Worm (Caenorhabditis elegans) whole organism, mixed stage, embryonic: ENCODE results near the gene srw-123.
"Not testable (repeated sequence)": the region's sequence is repeated elsewhere in the genome, so short reads cannot be mapped to it uniquely, and the experiment has no call there.

Experiments used
- M03D4.4 ChIP-seq: sonication (generic microtip); optimal IDR thresholded peaks from 2 replicates; lab custom pipeline; 2017; ENCODE audit warnings: mild to moderate bottlenecking, missing genetic modification characterization, missing compliant biosample characterization
- bed-3 ChIP-seq: fragments of 200-800 bp; sonication (Bioruptor generic); optimal IDR thresholded peaks from 3 replicates; lab custom pipeline; 2018; ENCODE audit warnings: mild to moderate bottlenecking, missing genetic modification characterization, moderate library complexity, missing compliant biosample characterization
- blmp-1 ChIP-seq: fragments of 150-350 bp; optimal IDR thresholded peaks from 2 replicates; lab custom pipeline; 2014; ENCODE audit warnings: missing biosample characterization, missing genetic modification characterization
- ceh-39 ChIP-seq: fragments of 150-350 bp; optimal IDR thresholded peaks from 2 replicates; lab custom pipeline; 2014; ENCODE audit warnings: missing biosample characterization, missing genetic modification characterization
- ceh-43 ChIP-seq: fragments of 200-800 bp; sonication (Bioruptor generic); optimal IDR thresholded peaks from 2 replicates; lab custom pipeline; 2018; ENCODE audit warnings: mild to moderate bottlenecking, missing genetic modification characterization, moderate library complexity, missing compliant biosample characterization
- ceh-83 ChIP-seq: fragments of 200-800 bp; sonication (Bioruptor generic); optimal IDR thresholded peaks from 2 replicates; lab custom pipeline; 2018; ENCODE audit warnings: mild to moderate bottlenecking, missing genetic modification characterization, missing compliant biosample characterization
- ces-1 ChIP-seq: fragments of 150-350 bp; optimal IDR thresholded peaks from 2 replicates; lab custom pipeline; 2014; ENCODE audit warnings: missing biosample characterization, missing genetic modification reagents, missing genetic modification characterization
- cnd-1 ChIP-seq: fragments of 200-800 bp; sonication (Bioruptor generic); optimal IDR thresholded peaks from 2 replicates; lab custom pipeline; 2018; ENCODE audit warnings: mild to moderate bottlenecking, missing genetic modification characterization, missing compliant biosample characterization
- drap-1 ChIP-seq: fragments of 200-800 bp; sonication (Bioruptor generic); optimal IDR thresholded peaks from 3 replicates; lab custom pipeline; 2018; ENCODE audit warnings: mild to moderate bottlenecking, missing genetic modification characterization, missing compliant biosample characterization
- elt-1 ChIP-seq: sonication (generic microtip); optimal IDR thresholded peaks from 2 replicates; lab custom pipeline; 2017; ENCODE audit warnings: missing genetic modification characterization, mild to moderate bottlenecking, missing compliant biosample characterization, antibody characterized with exemption, moderate library complexity, borderline replicate concordance; ENCODE audit not compliant: insufficient read depth
- elt-3 ChIP-seq: fragments of 150-350 bp; optimal IDR thresholded peaks from 2 replicates; lab custom pipeline; 2014; ENCODE audit warnings: missing biosample characterization, missing genetic modification characterization
- flh-1 ChIP-seq: fragments of 200-800 bp; sonication (Bioruptor generic); optimal IDR thresholded peaks from 2 replicates; lab custom pipeline; 2018; ENCODE audit warnings: mild to moderate bottlenecking, missing genetic modification characterization, moderate library complexity, missing compliant biosample characterization
- ham-2 ChIP-seq: fragments of 200-800 bp; sonication (Bioruptor generic); optimal IDR thresholded peaks from 2 replicates; lab custom pipeline; 2018; ENCODE audit warnings: mild to moderate bottlenecking, missing genetic modification characterization, missing compliant biosample characterization
- lin-13 ChIP-seq: fragments of 150-350 bp; optimal IDR thresholded peaks from 2 replicates; lab custom pipeline; 2014; ENCODE audit warnings: missing biosample characterization, missing genetic modification characterization
- lin-32 ChIP-seq: fragments of 200-800 bp; sonication (Bioruptor generic); optimal IDR thresholded peaks from 2 replicates; lab custom pipeline; 2018; ENCODE audit warnings: mild to moderate bottlenecking, missing genetic modification characterization, missing compliant biosample characterization
- lsy-2 ChIP-seq: fragments of 150-350 bp; optimal IDR thresholded peaks from 2 replicates; lab custom pipeline; 2014; ENCODE audit warnings: missing biosample characterization, missing genetic modification characterization
- mab-5 ChIP-seq: fragments of 150-350 bp; optimal IDR thresholded peaks from 2 replicates; lab custom pipeline; 2014; ENCODE audit warnings: missing biosample characterization, missing genetic modification characterization
- mep-1 ChIP-seq: fragments of 150-350 bp; optimal IDR thresholded peaks from 2 replicates; lab custom pipeline; 2017; ENCODE audit warnings: missing biosample characterization, missing genetic modification reagents, missing genetic modification characterization, inconsistent platforms
- nhr-237 ChIP-seq: fragments of 150-350 bp; optimal IDR thresholded peaks from 2 replicates; lab custom pipeline; 2014; ENCODE audit warnings: missing biosample characterization, missing genetic modification characterization
- nhr-28 ChIP-seq: fragments of 150-350 bp; optimal IDR thresholded peaks from 2 replicates; lab custom pipeline; 2014; ENCODE audit warnings: missing biosample characterization, missing genetic modification characterization
- nhr-76 ChIP-seq: sonication (generic microtip); optimal IDR thresholded peaks from 2 replicates; lab custom pipeline; 2017; ENCODE audit warnings: missing biosample characterization, missing genetic modification characterization
- pha-4 ChIP-seq: fragments of 150-350 bp; optimal IDR thresholded peaks from 2 replicates; lab custom pipeline; 2018; ENCODE audit warnings: missing biosample characterization, missing genetic modification reagents, missing genetic modification characterization
- sem-2 ChIP-seq: fragments of 200-800 bp; sonication (Bioruptor generic); optimal IDR thresholded peaks from 2 replicates; lab custom pipeline; 2018; ENCODE audit warnings: mild to moderate bottlenecking, missing genetic modification characterization, missing compliant biosample characterization
- snpc-4 ChIP-seq: fragments of 150-350 bp; optimal IDR thresholded peaks from 2 replicates; lab custom pipeline; 2014; ENCODE audit warnings: missing biosample characterization, missing genetic modification characterization
- sptf-1 ChIP-seq: sonication (generic microtip); optimal IDR thresholded peaks from 2 replicates; lab custom pipeline; 2017; ENCODE audit warnings: mild to moderate bottlenecking, missing genetic modification characterization, moderate library complexity, missing compliant biosample characterization
- unc-39 ChIP-seq: fragments of 150-350 bp; optimal IDR thresholded peaks from 2 replicates; lab custom pipeline; 2014; ENCODE audit warnings: missing biosample characterization, missing genetic modification characterization
- unc-62 ChIP-seq: fragments of 150-350 bp; optimal IDR thresholded peaks from 2 replicates; lab custom pipeline; 2014; ENCODE audit warnings: missing biosample characterization, missing genetic modification reagents, missing genetic modification characterization
- zip-8 ChIP-seq: fragments of 150-350 bp; optimal IDR thresholded peaks from 2 replicates; lab custom pipeline; 2014; ENCODE audit warnings: missing biosample characterization, missing genetic modification characterization
- ztf-11 ChIP-seq: fragments of 150-350 bp; optimal IDR thresholded peaks from 2 replicates; lab custom pipeline; 2014; ENCODE audit warnings: missing biosample characterization, missing genetic modification characterization

srw-123 gene

ce11 chrV:2975285-2975684 lies at the start of gene srw-123:
Gene srw-123, minus strand, starts transcription at chrV:2975385.
- not testable (repeated sequence) for TF ChIP-seq nhr-28 (tag; lab: Kevin White, UChicago); pha-4; nhr-76 (tag; lab: Kevin White, UChicago)

ce11 chrV:3024274-3024673 lies 49.1 kb upstream of the srw-123 start, which contains the start of gene asp-8:
Gene asp-8, plus strand, starts transcription at chrV:3024549.
- no peak for TF ChIP-seq lin-32 (GFP tag; lab: Kevin White, UChicago)
- TF ChIP-seq ham-2: no peak
- no peak for TF ChIP-seq lsy-2
- TF ChIP-seq cnd-1 (tag; lab: Kevin White, UChicago): no peak
- no peak for TF ChIP-seq nhr-76 (tag; lab: Kevin White, UChicago)
- no peak for TF ChIP-seq blmp-1 (tag; lab: Kevin White, UChicago)
- TF ChIP-seq snpc-4 (tag; lab: Kevin White, UChicago): no peak
- no peak for TF ChIP-seq zip-8
- TF ChIP-seq unc-39 (tag; lab: Kevin White, UChicago): no peak
- TF ChIP-seq flh-1 (GFP tag; lab: Kevin White, UChicago): no peak
- TF ChIP-seq nhr-28 (tag; lab: Kevin White, UChicago): no peak
- no peak for TF ChIP-seq ceh-39 (tag; lab: Kevin White, UChicago)
- no peak for TF ChIP-seq ztf-11 (tag; lab: Kevin White, UChicago)
- no peak for TF ChIP-seq unc-62 (GFP tag; lab: Kevin White, UChicago)
- TF ChIP-seq sem-2 (GFP tag; lab: Kevin White, UChicago): no peak
- TF ChIP-seq mab-5 (tag; lab: Kevin White, UChicago): no peak

- TF ChIP-seq ceh-43 (GFP tag; lab: Kevin White, UChicago) (no peak), sptf-1 (tag; lab: Kevin White, UChicago) (no peak), bed-3 (GFP tag; lab: Kevin White, UChicago) (no peak), blmp-1 (tag; lab: Kevin White, UChicago) (no peak), snpc-4 (tag; lab: Kevin White, UChicago) (no peak), lin-32 (GFP tag; lab: Kevin White, UChicago) (no peak), ceh-83 (GFP tag; lab: Kevin White, UChicago) (no peak), lin-13 (no peak)
These were observed 46.1 kb upstream of the srw-123 start, which contains the start of gene irld-12 for ce11 chrV:3021306-3021705. Gene irld-12, minus strand, starts transcription at chrV:3021406.

ce11 chrV:3017930-3018329 lies 42.7 kb upstream of the srw-123 start:
- no peak for TF ChIP-seq unc-62 (GFP tag; lab: Kevin White, UChicago)
- TF ChIP-seq drap-1 (GFP tag; lab: Kevin White, UChicago): no peak
- TF ChIP-seq elt-1 (tag; lab: Kevin White, UChicago): no peak
- TF ChIP-seq ces-1 (GFP tag; lab: Kevin White, UChicago): no peak
- no peak for TF ChIP-seq nhr-76 (tag; lab: Kevin White, UChicago)
- no peak for TF ChIP-seq ham-2
- no peak for TF ChIP-seq sptf-1 (tag; lab: Kevin White, UChicago)
- TF ChIP-seq mep-1 (tag; lab: Kevin White, UChicago): no peak
- no peak for TF ChIP-seq nhr-237
- no peak for TF ChIP-seq blmp-1 (tag; lab: Kevin White, UChicago)
- TF ChIP-seq unc-39 (tag; lab: Kevin White, UChicago): no peak
- no peak for TF ChIP-seq snpc-4 (tag; lab: Kevin White, UChicago)
- no peak for TF ChIP-seq flh-1 (GFP tag; lab: Kevin White, UChicago)
- TF ChIP-seq pha-4: no peak
- no peak for TF ChIP-seq cnd-1 (tag; lab: Kevin White, UChicago)
- TF ChIP-seq zip-8: no peak
- no peak for TF ChIP-seq elt-3 (tag; lab: Kevin White, UChicago)
- no peak for TF ChIP-seq ceh-83 (GFP tag; lab: Kevin White, UChicago)
- TF ChIP-seq lin-13: no peak

ce11 chrV:3014185-3014584 lies 39.0 kb upstream of the srw-123 start, which contains the start of gene K12D9.1:
Gene K12D9.1, plus strand, starts transcription at chrV:3014485.
- TF ChIP-seq lin-13 (no peak), M03D4.4 (tag; lab: Kevin White, UChicago) (no peak), elt-1 (tag; lab: Kevin White, UChicago) (no peak), ceh-83 (GFP tag; lab: Kevin White, UChicago) (no peak), lsy-2 (no peak), ztf-11 (tag; lab: Kevin White, UChicago) (no peak), pha-4 (no peak)
- TF ChIP-seq, all 35 proteins: peak for 0
